Worm (Caenorhabditis elegans): ENCODE data around the gene F13A7.12.

- TF ChIP-seq skn-1 (tag; optimal IDR thresholded peaks at IDR 0.05), result no peak
- no peak for TF ChIP-seq pqm-1 (tag; optimal IDR thresholded peaks at IDR 0.05)
- TF ChIP-seq egl-27 (tag; optimal IDR thresholded peaks at IDR 0.05), result no peak
- TF ChIP-seq lin-35 (GFP tag; optimal IDR thresholded peaks at IDR 0.05), result no peak
- no peak for TF ChIP-seq jun-1 (tag; optimal IDR thresholded peaks at IDR 0.05)
- TF ChIP-seq efl-1 (optimal IDR thresholded peaks at IDR 0.05), result no peak
- peak in 1 of 2 experiments; percentile 58 for TF ChIP-seq efl-1 (GFP tag; optimal IDR thresholded peaks at IDR 0.05 in 1 of 2)
- no peak for TF ChIP-seq nhr-12 (tag; optimal IDR thresholded peaks at IDR 0.05)
- no peak for TF ChIP-seq tbx-2 (tag; optimal IDR thresholded peaks at IDR 0.05)
- no peak for TF ChIP-seq efl-3 (GFP tag; optimal IDR thresholded peaks at IDR 0.05)
- TF ChIP-seq isw-1 (GFP tag; IDR thresholded peaks at IDR 0.05), result no peak
- no peak for TF ChIP-seq mdl-1 (tag; optimal IDR thresholded peaks at IDR 0.05)
- TF ChIP-seq nhr-90 (tag; optimal IDR thresholded peaks at IDR 0.05; ENCODE audit: poor library complexity), result no peak
Measured at ce11 chrV:16382949-16383348, 12.9 kb upstream of the F13A7.12 start.

All from whole organism, L1 larva.